Worm (Caenorhabditis elegans) whole organism, dauer: ENCODE measurements around the gene F18A11.5.

Experiments
- unc-62 ChIP-seq: sonication (generic microtip); optimal IDR thresholded peaks from 2 replicates; lab custom pipeline; 2017; ENCODE audit warnings: missing biosample characterization, missing genetic modification reagents, missing genetic modification characterization

Gene F18A11.5

DNA sequence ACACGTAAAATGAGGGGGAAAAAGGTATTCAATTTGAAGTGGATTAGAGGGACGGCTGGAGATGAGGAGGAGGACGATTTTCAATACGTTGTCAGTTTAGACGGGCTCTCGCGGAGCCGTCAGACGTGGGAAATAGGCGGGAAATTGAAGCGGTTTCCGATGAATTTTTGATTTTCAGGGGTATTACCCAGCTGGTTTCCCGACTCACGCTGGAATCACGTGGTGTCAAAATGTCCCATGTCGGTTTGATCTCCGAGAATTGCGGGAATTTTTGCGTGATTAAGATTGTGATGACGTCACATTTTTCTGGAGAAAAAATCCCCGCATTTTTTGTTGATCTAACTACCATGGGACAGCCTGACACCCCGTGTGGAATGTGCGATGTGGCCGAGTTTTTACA, 1.4 kb downstream of the F18A11.5 start:
- no peak for TF ChIP-seq unc-62 (GFP tag; lab: Kevin White, UChicago)

DNA sequence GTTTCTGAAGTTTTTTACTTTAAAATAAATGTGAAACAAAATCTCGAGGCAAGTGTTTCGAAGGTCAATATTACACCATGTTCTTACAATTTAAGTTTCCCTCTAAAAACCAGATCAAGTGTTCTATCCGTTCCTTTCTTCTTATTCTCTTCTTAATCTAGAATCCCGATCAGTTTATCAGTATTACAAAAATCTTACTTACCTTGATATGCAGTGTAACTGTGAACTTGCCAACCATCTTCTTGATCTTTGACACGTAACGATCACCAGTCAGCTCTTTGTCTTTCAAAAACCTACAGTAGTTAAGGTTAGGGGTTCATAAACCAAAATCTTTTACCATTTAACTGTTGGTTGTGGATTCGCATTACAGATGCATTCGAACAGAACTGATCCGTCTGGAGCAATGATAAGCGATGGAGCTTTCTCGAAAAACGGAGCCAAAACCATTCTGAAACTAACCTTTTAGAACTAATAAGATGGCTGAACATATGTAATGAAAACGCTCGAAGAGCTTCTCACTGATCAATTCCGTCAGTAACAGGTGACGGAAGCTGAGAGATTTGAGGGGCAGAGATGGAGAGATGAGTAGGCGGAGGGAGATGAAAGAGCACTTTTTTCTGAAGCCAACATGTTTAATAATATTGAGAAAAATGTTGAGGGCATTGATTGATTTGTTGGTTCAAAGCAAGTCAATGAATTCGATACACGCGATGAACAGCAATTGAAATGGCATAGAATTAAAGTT, 6.2 kb downstream of the F18A11.5 start, which contains the start of gene oig-2:
Gene oig-2, minus strand, starts transcription at position 448 of the 745 bp plus-strand sequence.
- no peak for TF ChIP-seq unc-62 (GFP tag; lab: Kevin White, UChicago)

DNA sequence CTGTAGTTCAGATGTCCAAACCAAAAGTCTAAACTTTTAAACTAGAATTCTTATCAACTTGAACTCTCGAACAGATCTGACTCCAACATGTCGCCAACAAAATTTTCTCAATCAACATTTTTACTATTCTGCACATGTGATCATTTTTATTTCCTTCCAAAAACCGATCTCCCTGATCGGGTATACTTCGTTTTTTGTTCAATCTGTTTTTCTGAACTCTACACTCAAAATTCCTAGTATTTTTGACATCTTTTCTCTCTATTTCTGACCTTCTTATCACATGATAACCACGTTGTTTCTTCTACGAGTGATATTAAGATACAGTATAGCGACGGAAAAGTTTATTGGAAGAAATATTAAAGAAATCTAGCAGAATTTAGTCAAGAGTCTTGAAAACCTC, 7.8 kb downstream of the F18A11.5 start:
- no peak for TF ChIP-seq unc-62 (GFP tag; lab: Kevin White, UChicago)

DNA sequence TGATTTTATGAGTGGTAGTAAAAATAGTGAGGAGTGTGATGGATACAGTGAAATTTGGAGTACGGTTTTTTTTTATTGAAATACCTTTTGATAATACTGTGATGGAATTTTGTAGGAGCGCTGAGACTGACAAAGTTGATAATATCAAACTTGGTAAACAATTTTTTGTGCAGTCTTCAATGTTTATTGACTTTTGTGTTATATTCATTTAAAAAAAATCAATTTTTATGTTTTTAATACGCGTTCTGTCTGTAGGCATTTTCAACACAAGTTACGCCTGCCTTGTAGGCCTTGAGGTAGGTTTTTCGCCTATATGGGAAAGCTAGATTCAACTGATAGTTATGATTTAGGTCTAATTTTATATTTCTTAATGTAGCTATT, 9.2 kb downstream of the F18A11.5 start:
- TF ChIP-seq unc-62 (GFP tag; lab: Kevin White, UChicago) = no peak

DNA sequence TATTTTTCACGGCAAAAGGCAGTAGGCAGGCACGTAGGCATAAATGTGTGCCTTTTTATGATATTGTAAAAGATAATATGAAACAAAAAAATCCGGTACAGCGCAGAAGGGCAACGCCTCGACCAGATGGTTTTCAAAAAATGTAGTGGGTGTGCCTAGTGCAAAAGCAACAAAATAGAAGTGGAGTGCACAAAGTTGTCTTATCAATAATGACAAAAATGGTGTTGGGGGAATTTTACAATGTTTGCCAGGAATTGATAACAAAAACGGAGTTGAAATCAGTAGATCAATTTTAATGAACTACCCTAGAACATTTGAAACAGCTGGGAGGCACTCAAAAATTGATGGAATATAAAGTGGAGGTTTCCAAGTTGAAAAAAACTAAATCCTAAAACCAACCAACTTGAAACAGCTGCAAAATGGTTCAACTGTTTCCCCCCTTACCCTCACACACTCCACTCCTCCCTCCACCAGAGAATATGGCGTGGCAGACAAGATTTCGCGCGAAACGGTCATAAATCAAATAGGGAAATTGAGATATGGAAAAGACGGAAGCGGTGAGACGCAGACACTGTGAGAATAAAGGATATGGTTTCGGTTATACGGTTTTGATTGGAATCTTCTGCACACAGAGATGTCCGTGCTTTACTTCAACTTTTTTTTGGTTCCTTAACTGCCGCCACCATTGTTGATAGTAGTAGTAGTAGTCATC, 9.8 kb downstream of the F18A11.5 start:
- TF ChIP-seq unc-62 (GFP tag; lab: Kevin White, UChicago) = no peak

DNA sequence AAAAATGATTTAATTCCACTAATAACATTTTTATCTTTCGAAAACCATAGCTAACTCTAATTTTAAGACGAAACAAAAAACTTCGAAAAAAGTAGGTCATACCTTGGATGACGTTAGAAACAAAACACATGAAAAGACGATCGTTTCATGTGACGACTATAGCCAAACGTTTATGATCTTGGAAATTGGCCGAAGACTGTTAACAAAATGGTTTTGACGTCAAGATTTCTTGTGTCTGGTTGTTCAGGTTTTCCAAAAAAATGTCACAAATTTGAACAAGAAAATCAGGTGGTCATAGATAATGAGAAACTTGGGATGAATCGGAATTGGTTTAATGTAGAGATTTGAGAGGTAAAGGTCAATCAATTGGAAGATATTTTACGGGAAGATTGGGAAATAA, 10.8 kb downstream of the F18A11.5 start:
- no peak for TF ChIP-seq unc-62 (GFP tag; lab: Kevin White, UChicago)

DNA sequence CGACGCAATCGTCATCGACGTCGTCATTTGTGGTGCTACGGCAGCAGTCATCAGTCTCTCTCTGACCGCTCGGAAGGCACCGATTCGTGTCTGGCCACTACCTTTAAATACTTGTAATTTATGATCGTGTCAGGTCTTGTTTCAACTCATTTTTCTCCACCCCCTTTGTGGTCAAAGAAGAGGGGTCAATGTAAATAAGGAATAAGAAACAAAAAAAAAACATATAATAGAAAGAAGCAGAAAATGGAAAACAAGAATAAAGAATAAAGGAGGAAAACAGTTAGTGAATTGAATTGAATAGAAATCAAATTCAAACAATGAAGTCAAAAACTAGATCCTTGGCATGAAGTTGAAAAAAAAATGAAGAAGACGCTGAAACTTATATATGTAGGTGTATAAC, 13.3 kb downstream of the F18A11.5 start, which contains the start of gene Y38F1A.8:
Gene Y38F1A.8, minus strand, starts transcription at position 101 of the 400 bp plus-strand sequence.
- TF ChIP-seq unc-62 (GFP tag; lab: Kevin White, UChicago) = no peak

DNA sequence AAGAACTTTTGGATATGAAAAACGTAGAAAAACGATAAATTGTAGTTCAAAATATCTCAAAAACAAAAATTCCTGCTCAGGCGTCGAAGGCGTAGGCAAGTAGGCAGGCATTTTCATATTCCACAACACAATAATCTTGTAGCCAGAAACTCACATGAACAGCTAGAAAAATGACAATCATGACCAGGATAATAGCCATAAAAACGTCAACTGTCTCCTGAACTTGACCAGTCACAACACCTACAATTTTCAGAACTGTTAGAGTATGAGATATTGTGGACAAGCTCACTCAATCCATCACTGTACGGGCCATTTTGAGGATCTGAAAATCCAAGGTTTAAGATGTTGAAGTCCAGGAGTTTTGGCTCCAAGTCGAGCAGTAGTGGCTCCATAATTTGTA, 16.7 kb downstream of the F18A11.5 start, which contains the start of gene Y38F1A.7:
Gene Y38F1A.7, minus strand, starts transcription at position 392 of the 400 bp plus-strand sequence.
- TF ChIP-seq unc-62 (GFP tag; lab: Kevin White, UChicago) = no peak

DNA sequence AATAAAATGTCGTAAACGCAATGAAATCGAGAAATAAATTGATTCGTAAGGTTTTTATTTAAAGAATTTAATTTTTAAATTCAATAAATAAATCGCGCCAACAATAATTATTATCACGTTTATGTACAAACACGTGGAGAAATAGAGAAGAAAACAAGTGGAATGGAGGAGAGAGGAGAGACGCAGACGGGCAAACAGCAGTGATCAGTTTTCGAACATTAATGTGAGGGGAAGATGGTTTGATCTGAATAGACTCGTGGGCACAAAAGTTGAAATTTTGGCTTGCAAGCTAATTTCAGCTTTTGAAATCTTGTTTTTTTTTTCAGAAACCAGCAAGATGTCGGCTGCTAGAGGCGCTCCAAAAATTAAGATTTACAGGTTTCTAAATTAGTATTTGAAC, 17.8 kb downstream of the F18A11.5 start, which contains the start of gene hphd-1:
Gene hphd-1, minus strand, starts transcription at position 323 of the 400 bp plus-strand sequence.
- TF ChIP-seq unc-62 (GFP tag; lab: Kevin White, UChicago) = no peak

DNA sequence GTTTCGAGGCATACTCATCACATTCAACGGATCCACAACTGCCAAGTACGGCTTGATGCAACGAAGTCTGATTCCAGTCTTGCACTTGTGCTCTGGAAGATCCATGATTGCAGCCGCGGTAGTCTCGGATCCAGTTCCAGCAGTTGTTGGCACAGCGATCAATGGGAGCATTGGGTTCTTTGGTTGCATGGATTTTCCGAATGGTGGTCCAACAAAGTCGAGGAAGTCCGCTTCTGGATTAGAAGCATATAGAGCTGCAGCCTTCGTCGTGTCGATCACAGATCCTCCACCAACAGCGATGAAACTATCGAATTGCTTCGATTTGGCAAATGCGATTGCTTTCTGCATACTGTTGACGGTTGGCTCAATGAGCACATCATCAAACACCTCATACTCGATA, 18.8 kb downstream of the F18A11.5 start:
- TF ChIP-seq unc-62 (GFP tag; lab: Kevin White, UChicago) = no peak

DNA sequence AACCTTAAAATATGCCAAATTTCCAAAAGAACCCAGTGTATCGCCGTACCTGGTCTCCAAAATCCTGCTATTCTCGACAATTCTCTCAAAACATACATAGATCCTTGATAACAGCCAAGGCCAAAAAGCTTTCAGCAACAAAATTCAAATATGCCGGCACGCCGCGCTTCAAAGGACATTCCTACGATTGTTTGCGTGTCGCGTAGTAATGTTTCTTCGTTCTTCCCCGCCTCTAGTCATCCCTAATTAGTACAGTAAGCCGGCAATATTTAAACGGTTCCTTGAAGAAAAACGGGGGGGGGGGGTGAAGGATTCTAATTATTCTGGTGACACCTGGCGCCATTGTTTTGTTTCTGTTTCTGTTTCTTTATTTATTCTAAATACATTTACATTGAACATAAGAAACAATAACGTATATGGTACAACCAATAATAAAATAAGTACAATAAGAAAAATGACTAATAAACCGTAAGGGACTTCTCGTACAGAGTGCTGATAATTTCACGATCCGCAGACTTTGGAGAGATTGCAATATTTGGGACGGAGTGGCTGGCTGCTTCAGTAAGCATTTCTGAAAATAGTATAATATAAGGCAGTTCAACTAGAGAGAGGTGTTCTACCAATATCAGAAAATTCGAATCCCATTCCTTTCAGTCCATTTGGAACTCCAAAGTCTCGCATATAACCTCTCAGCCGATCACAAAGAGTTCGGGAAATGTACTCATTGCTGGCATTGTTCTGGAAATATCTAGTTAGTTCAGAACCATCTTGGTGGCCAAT, 19.9 kb downstream of the F18A11.5 start:
- TF ChIP-seq unc-62 (GFP tag; lab: Kevin White, UChicago) = no peak

DNA sequence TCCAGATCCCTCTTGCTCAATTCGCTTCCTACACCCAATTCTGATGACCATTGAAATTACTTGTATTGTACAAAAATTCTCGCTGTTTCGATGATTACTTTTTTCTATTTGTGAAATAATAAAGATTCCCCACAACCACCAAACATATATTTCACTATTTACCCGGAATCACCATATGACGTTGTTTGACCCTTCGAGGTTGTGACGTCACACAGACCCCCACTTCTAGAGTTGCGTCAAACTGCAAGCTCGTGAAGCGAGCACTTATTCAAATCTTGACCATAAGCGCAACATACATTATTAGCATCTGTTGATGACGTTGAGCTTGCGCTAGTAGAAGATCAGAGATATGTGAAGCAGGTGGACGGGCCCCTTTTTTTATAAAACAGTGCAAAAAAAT, 21.1 kb downstream of the F18A11.5 start:
- no peak for TF ChIP-seq unc-62 (GFP tag; lab: Kevin White, UChicago)

DNA sequence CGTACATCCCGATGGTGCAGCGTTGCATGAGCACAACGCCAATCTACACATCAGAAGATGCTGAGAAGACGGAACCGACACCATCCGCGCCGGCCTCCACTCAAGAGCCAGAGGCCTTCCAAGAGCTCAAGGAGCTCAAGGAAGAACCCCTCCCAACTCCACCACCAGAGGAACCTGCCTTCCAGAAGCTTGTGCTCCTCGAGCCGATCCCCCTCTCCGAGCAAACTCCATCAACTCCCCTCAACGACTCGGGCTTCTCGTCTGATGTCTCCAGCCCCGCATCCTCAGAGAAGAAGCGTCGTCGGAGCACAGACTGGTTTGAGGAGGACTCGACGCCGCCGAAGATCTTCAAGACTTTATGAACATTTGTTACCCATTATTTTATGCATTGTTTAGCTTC, 21.9 kb downstream of the F18A11.5 start:
- no peak for TF ChIP-seq unc-62 (GFP tag; lab: Kevin White, UChicago)

DNA sequence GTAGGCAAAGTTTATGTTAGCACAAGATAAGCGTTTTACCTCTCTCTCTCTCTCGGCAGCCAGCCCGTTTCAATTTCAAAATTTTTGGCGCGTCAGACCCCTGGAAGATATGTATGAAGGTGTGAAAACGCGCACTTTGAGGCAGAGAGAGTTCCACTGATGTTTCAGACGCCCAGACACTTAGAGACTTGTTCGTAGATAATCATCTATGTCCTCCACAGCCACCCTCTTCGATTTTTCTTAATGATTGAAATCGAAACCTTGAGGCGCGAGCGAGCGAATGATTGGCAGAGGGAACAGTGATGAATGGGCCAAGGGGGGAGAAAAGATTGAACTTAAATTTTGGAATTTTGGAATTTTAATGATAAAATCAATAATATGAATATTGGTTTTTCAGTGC, 22.5 kb downstream of the F18A11.5 start:
- TF ChIP-seq unc-62 (GFP tag; lab: Kevin White, UChicago) = no peak

DNA sequence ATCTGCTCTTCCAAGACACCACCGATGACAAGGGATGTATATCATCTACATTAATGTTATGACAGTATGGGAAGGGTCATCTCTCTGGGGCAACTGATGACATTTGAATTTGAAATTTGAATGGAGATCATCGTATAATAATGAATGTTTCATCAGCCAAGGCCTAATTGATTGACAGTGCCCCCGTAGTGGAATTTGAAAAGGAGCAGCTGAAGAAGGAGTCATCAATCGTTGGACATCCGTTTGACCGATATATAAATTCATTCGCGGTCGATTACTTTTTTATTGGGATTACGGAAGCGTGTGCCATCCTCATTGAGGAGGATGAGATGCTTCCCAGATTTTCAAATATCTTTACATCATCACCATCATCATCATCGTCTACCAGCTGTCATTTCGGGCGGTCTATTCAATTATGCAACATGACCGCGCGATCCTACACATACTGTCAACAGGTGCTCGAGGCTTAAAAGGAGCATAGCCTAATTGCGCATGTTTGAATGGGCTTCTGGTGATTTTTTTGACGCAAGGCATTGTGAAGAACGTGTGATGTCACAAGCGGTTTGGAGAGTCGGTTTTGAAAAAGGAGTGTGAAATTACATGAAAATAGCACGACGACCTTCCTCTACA, 23.0 kb downstream of the F18A11.5 start:
- TF ChIP-seq unc-62 (GFP tag; lab: Kevin White, UChicago) = no peak
